Fruit fly (Drosophila melanogaster): ENCODE measurements around the gene Dab.

DNA sequence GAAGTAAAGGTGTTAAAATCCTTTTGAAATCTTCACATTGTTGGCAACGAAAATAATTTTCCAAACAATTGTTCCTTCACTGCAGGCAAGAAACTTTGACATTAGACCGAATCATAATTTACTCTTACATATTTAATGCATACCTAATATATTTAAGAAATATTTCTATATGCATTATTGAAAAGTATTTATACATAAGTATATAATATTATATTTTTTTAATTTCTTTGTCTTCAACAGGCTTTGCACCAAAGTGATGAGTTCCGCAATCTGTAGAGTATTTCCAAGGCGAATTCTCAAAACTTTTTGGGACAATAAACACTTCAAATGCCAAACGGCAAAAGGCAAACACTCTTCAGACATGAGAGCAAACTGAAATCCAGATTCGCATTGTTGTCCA, 14.9 kb upstream of the Dab start:
- TF ChIP-seq CG15696 (tag; optimal IDR thresholded peaks at IDR 0.05) (no peak), CG2202 (tag; optimal IDR thresholded peaks at IDR 0.05) (no peak), sug (tag; optimal IDR thresholded peaks at IDR 0.05) (no peak), bbx (GFP tag; IDR thresholded peaks at IDR 0.05; ENCODE audit: partially characterized antibody) (no peak), CG6854 (GFP tag; optimal IDR thresholded peaks at IDR 0.05) (no peak), CG11504 (tag; optimal IDR thresholded peaks at IDR 0.05) (peak; percentile 73), emc (GFP tag; optimal IDR thresholded peaks at IDR 0.05) (no peak), vfl (GFP tag; optimal IDR thresholded peaks at IDR 0.05) (no peak), Abd-B (GFP tag; optimal IDR thresholded peaks at IDR 0.05) (no peak), CG8281 (tag; optimal IDR thresholded peaks at IDR 0.05) (no peak)
